Worm (Caenorhabditis elegans): ENCODE measurements around the gene dlg-1.

ce11 chrX:5447941-5448340 lies 31.6 kb upstream of the dlg-1 start, which contains the start of gene C25F6.8:
- TF ChIP-seq hmg-20 (GFP tag; IDR thresholded peaks at IDR 0.05) (no peak), ama-1 (optimal IDR thresholded peaks at IDR 0.05) (no peak), ama-1 (GFP tag; optimal IDR thresholded peaks at IDR 0.05) (no peak), pha-4 (tag; optimal IDR thresholded peaks at IDR 0.05) (no peak), ztf-28 (GFP tag; IDR thresholded peaks at IDR 0.05) (no peak)

All from whole organism, young adult.